Worm (Caenorhabditis elegans): ENCODE measurements around the gene ptr-14.
A peak's percentile ranks its signal among the peaks of the same experiment; 100 is the strongest.

ptr-14 gene

DNA sequence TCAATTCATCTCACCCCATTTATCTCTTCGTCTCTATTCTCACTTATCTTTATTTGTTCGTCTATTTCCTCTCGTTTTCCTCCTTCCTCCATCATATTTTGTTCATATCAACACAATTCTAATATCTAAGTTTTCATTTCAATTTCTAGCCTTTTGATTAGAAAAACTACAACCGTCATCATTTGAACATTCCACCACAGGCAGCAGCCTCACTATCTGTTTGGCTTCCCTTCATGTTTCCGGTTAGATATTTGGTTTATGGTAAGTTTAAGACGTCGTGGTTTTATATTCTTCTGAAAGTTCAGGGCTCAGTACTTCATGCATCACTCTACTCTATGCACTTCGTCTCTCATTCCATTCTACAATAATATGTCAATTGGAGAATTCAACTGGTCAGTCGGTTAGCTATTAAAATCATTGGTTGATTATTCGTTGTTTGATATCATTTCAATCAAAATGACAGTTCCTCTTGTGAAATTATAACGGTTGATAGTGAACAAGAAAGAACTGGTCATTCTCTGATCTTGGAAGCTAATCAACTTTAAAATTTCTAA, 41.6 kb downstream of the ptr-14 start, which contains the start of gene K08C7.1:
K08C7.1 (plus strand) TSS at position 43 of the 554 bp plus-strand sequence.
- TF ChIP-seq pqm-1 (tag; optimal IDR thresholded peaks at IDR 0.05) (peak; percentile 32), elt-2 (tag; optimal IDR thresholded peaks at IDR 0.05) (peak; percentile 78), pha-4 (tag; optimal IDR thresholded peaks at IDR 0.05) (no peak)

DNA sequence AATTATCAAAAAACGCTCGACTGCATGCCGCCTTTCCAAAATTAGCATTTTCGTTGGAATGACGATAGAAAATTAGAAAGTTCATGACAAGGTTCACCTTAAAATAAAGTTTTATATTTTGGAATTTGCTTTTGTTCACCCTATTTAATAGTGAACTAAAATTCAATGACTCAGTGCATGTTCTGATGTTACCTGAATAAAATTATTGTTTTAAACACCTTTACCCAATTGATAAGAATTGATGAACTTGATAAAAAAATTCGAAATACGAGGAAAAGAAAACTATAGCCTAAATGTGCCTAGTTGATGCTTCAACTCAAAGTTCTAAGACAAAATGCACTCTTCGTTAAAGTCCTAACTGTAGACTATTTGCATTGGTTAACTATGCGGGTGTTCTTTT, 45.8 kb downstream of the ptr-14 start:
- TF ChIP-seq nhr-28 (tag; optimal IDR thresholded peaks at IDR 0.05) (no peak), pqm-1 (tag; optimal IDR thresholded peaks at IDR 0.05) (peak; percentile 51), zag-1 (tag; optimal IDR thresholded peaks at IDR 0.05) (no peak)

DNA sequence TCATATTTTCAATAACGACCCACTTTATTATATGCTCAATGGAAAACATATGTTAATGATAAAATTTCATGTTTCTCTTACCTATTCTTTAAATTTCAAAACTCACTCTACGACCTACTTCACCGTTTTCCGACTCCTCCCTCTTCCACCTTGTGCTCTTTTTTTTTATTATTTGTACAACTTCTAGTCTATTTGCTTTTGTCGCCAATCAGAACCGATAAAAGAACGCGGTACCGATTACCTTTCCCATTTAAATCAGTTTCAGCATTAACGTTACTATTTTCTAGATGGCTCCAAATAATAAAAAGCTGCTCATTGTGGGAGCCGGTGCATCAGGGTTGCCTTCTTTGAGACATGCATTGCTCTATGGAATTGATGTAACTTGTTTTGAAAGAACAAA, 46.5 kb downstream of the ptr-14 start, which contains the start of gene fmo-1:
fmo-1 (plus strand) TSS at position 98 of the 400 bp plus-strand sequence.
- TF ChIP-seq nhr-67 (tag; optimal IDR thresholded peaks at IDR 0.05) (no peak), nhr-25 (tag; optimal IDR thresholded peaks at IDR 0.05) (no peak), pqm-1 (tag; optimal IDR thresholded peaks at IDR 0.05) (peak; percentile 66), ceh-9 (tag; optimal IDR thresholded peaks at IDR 0.05) (no peak), elt-2 (tag; optimal IDR thresholded peaks at IDR 0.05) (peak; percentile 57)

DNA sequence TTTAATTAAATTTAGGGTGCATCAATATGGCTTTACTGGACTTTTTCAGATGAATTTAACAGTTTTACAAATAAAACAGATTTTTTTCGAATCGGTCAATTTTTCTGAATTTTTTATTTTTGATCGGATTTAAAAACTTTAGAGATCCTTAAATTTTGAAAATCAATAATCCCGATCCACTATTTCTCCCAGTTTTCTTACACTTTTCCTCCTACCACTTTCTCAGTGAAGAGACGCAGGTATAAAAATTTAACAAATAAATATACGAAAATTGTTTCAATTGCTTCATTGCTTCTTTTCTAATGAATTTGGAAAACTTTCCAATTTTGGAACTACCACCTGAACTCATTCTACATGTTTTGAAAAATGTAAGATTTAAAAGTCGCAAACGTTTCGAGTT, 48.9 kb downstream of the ptr-14 start, which contains the start of gene K08C7.7:
K08C7.7 (plus strand) TSS at position 301 of the 400 bp plus-strand sequence.
- TF ChIP-seq fos-1 (tag; optimal IDR thresholded peaks at IDR 0.05) (no peak), nhr-11 (tag; optimal IDR thresholded peaks at IDR 0.05) (no peak), egl-5 (tag; optimal IDR thresholded peaks at IDR 0.05) (no peak), elt-3 (tag; optimal IDR thresholded peaks at IDR 0.05) (no peak)

DNA sequence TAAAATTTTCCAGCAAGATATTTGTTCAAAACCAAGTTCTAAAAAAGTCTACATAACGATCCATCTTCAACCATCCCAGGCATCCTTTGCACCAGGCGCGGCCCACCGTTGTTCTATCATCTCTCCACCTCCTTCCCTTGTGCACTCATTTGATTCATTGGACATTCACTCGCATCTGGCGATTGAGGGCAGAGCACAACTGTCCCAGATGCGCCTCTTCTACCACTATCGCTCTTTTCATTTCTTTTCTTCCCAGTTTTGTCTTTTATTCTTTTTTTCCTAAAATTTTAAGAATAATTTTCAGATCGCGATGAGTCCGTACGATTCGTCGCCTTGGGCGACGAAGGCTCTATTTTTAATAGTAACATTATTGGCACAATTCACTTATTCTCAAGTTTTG, 51.3 kb downstream of the ptr-14 start, which contains the start of gene epi-1:
epi-1 (plus strand) TSS at position 301 of the 400 bp plus-strand sequence.
- TF ChIP-seq ztf-11 (tag; optimal IDR thresholded peaks at IDR 0.05) (no peak), ztf-4 (tag; optimal IDR thresholded peaks at IDR 0.05) (no peak), zag-1 (tag; optimal IDR thresholded peaks at IDR 0.05) (no peak), ama-1 (optimal IDR thresholded peaks at IDR 0.05) (no peak), nhr-12 (tag; optimal IDR thresholded peaks at IDR 0.05) (no peak), lin-39 (tag; optimal IDR thresholded peaks at IDR 0.05) (no peak), elt-3 (tag; optimal IDR thresholded peaks at IDR 0.05) (no peak), egl-27 (tag; optimal IDR thresholded peaks at IDR 0.05) (no peak), fos-1 (tag; optimal IDR thresholded peaks at IDR 0.05) (no peak), hmg-11 (tag; optimal IDR thresholded peaks at IDR 0.05) (no peak), sea-2 (GFP tag; optimal IDR thresholded peaks at IDR 0.05) (no peak), unc-39 (tag; optimal IDR thresholded peaks at IDR 0.05) (no peak), nhr-11 (tag; optimal IDR thresholded peaks at IDR 0.05) (no peak), egl-5 (tag; optimal IDR thresholded peaks at IDR 0.05) (no peak)

DNA sequence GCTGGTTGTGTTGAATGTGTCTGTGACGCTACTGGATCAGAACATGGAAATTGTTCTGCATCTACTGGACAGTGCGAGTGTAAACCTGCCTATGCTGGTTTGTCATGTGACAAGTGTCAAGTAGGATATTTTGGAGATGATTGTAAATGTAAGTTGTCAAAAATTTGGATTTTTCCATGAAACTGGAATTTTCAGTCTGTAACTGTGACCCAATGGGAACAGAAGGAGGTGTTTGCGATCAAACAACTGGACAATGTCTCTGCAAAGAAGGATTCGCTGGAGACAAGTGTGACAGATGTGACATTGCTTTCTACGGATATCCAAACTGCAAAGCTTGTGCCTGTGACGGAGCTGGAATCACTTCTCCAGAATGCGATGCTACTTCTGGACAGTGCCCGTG, 53.3 kb downstream of the ptr-14 start:
- TF ChIP-seq pha-4 (tag; optimal IDR thresholded peaks at IDR 0.05) (no peak), ztf-4 (tag; optimal IDR thresholded peaks at IDR 0.05) (no peak), nfya-1 (tag; optimal IDR thresholded peaks at IDR 0.05; ENCODE audit: insufficient read depth) (no peak), egl-5 (tag; optimal IDR thresholded peaks at IDR 0.05) (no peak), elt-2 (tag; optimal IDR thresholded peaks at IDR 0.05) (no peak), nhr-28 (tag; optimal IDR thresholded peaks at IDR 0.05) (no peak), nhr-12 (tag; optimal IDR thresholded peaks at IDR 0.05) (no peak), sea-2 (GFP tag; optimal IDR thresholded peaks at IDR 0.05) (no peak), tbx-2 (tag; optimal IDR thresholded peaks at IDR 0.05) (no peak)

Data from whole organism, L3 larva.